Fruit fly (Drosophila melanogaster) whole organism, embryonic: ENCODE results near the gene CG9166.

Source experiments
- ATbp ChIP-seq: fragments of 200-800 bp; sonication (Bioruptor generic); optimal IDR thresholded peaks from 2 replicates; lab custom pipeline; 2017; ENCODE audit warnings: missing biosample characterization, mild to moderate bottlenecking, missing genetic modification characterization, missing genetic modification reagents
- Asciz ChIP-seq: fragments of 200-800 bp; sonication (Bioruptor generic); optimal IDR thresholded peaks from 2 replicates; lab custom pipeline; 2017; ENCODE audit warnings: missing biosample characterization, mild to moderate bottlenecking, missing genetic modification characterization, missing genetic modification reagents
- Bgb ChIP-seq: fragments of 200-800 bp; sonication (Bioruptor generic); IDR thresholded peaks from 2 replicates; pipeline ENCODE4 v1.3.6; 2022; ENCODE audit warnings: missing biosample characterization, missing genetic modification characterization; ENCODE audit not compliant: partially characterized antibody
- C15 ChIP-seq: fragments of 200-800 bp; sonication (Bioruptor generic); IDR thresholded peaks from 3 replicates; pipeline ENCODE4 v1.3.6; 2022; ENCODE audit warnings: missing biosample characterization, missing genetic modification characterization
- CG10274 ChIP-seq: fragments of 200-800 bp; sonication (Bioruptor generic); optimal IDR thresholded peaks from 3 replicates; lab custom pipeline; 2017; ENCODE audit warnings: missing biosample characterization, mild to moderate bottlenecking, missing genetic modification characterization
- CG10565 ChIP-seq: fragments of 200-800 bp; sonication (Bioruptor generic); optimal IDR thresholded peaks from 3 replicates; lab custom pipeline; 2016; ENCODE audit warnings: missing biosample characterization, mild to moderate bottlenecking, missing genetic modification characterization
- CG11398 ChIP-seq: fragments of 200-800 bp; sonication (Bioruptor generic); optimal IDR thresholded peaks from 2 replicates; lab custom pipeline; 2016; ENCODE audit warnings: missing biosample characterization, missing genetic modification characterization
- CG1233 ChIP-seq: fragments of 200-800 bp; sonication (Bioruptor generic); optimal IDR thresholded peaks from 4 replicates; lab custom pipeline; 2018; ENCODE audit warnings: missing biosample characterization, mild to moderate bottlenecking, missing genetic modification characterization
- CG12391 ChIP-seq: fragments of 200-800 bp; sonication (Bioruptor generic); optimal IDR thresholded peaks from 3 replicates; lab custom pipeline; 2018; ENCODE audit warnings: missing biosample characterization, mild to moderate bottlenecking, missing genetic modification characterization, moderate library complexity
- CG15269 ChIP-seq: fragments of 200-800 bp; sonication (Bioruptor generic); optimal IDR thresholded peaks from 2 replicates; lab custom pipeline; 2018; ENCODE audit warnings: missing biosample characterization, mild to moderate bottlenecking, missing genetic modification characterization, moderate library complexity
- CG17328 ChIP-seq: fragments of 200-800 bp; sonication (Bioruptor generic); IDR thresholded peaks from 2 replicates; pipeline ENCODE4 v1.3.6; 2022; ENCODE audit warnings: missing biosample characterization, missing genetic modification characterization
- CG17612 ChIP-seq: fragments of 200-800 bp; sonication (Bioruptor generic); IDR thresholded peaks from 2 replicates; pipeline ENCODE4 v1.3.6; 2022; ENCODE audit warnings: missing biosample characterization, missing genetic modification characterization
- CG18011 ChIP-seq: fragments of 200-800 bp; sonication (Bioruptor generic); optimal IDR thresholded peaks from 2 replicates; lab custom pipeline; 2017; ENCODE audit warnings: missing biosample characterization, missing genetic modification characterization, mild to moderate bottlenecking, moderate library complexity, missing genotype
- CG2116 ChIP-seq: fragments of 200-800 bp; sonication (Bioruptor generic); optimal IDR thresholded peaks from 3 replicates; lab custom pipeline; 2018; ENCODE audit warnings: missing biosample characterization, mild to moderate bottlenecking, missing genetic modification characterization
- CG30020 ChIP-seq: fragments of 200-800 bp; optimal IDR thresholded peaks from 2 replicates; lab custom pipeline; 2019; ENCODE audit warnings: missing biosample characterization, mild to moderate bottlenecking, missing genetic modification characterization, moderate library complexity
- CG3281 ChIP-seq: fragments of 200-800 bp; sonication (Bioruptor generic); optimal IDR thresholded peaks from 3 replicates; lab custom pipeline; 2017; ENCODE audit warnings: missing biosample characterization, mild to moderate bottlenecking, missing genetic modification characterization
- CG3995 ChIP-seq: fragments of 200-800 bp; sonication (Bioruptor generic); optimal IDR thresholded peaks from 3 replicates; lab custom pipeline; 2016; ENCODE audit warnings: missing biosample characterization, missing genetic modification characterization
- CG4617 ChIP-seq: fragments of 200-800 bp; sonication (Bioruptor generic); optimal IDR thresholded peaks from 3 replicates; lab custom pipeline; 2016; ENCODE audit warnings: missing biosample characterization, missing genetic modification characterization, borderline replicate concordance
- CG4854 ChIP-seq: fragments of 200-800 bp; sonication (Bioruptor generic); optimal IDR thresholded peaks from 2 replicates; lab custom pipeline; 2016; ENCODE audit warnings: missing biosample characterization, missing genetic modification characterization, inconsistent platforms
- CG7987 ChIP-seq: fragments of 200-800 bp; sonication (Bioruptor generic); optimal IDR thresholded peaks from 2 replicates; lab custom pipeline; 2018; ENCODE audit warnings: missing biosample characterization, mild to moderate bottlenecking, missing genetic modification characterization, moderate library complexity
- CG8281 ChIP-seq: fragments of 200-800 bp; sonication (Bioruptor generic); optimal IDR thresholded peaks from 2 replicates; lab custom pipeline; 2018; ENCODE audit warnings: missing biosample characterization, mild to moderate bottlenecking, missing genetic modification characterization, moderate library complexity
- CG8290 ChIP-seq, 3 experiments: fragments of 200-800 bp; sonication (Bioruptor generic); optimal IDR thresholded peaks; 2 replicates each; lab custom pipeline; 2016 to 2019; ENCODE audit warnings: missing biosample characterization in 3 of 3, missing genetic modification characterization in 3 of 3, mild to moderate bottlenecking in 2 of 3, moderate library complexity in 1 of 3
- CG9797 ChIP-seq: fragments of 200-800 bp; sonication (Bioruptor generic); optimal IDR thresholded peaks from 3 replicates; lab custom pipeline; 2018; ENCODE audit warnings: missing biosample characterization, mild to moderate bottlenecking, missing genetic modification characterization
- CoRest ChIP-seq: fragments of 200-800 bp; sonication (Bioruptor generic); optimal IDR thresholded peaks from 3 replicates; lab custom pipeline; 2018; ENCODE audit warnings: missing biosample characterization, mild to moderate bottlenecking, missing genetic modification characterization, moderate library complexity
- Ets97D ChIP-seq: fragments of 200-800 bp; sonication (Bioruptor generic); optimal IDR thresholded peaks from 3 replicates; lab custom pipeline; 2016; ENCODE audit warnings: missing biosample characterization, missing genetic modification characterization
- HLHmδ ChIP-seq: fragments of 200-800 bp; sonication (Bioruptor generic); optimal IDR thresholded peaks from 2 replicates; lab custom pipeline; 2018; ENCODE audit warnings: missing biosample characterization, mild to moderate bottlenecking, missing genetic modification characterization, moderate library complexity
- HmgZ ChIP-seq: fragments of 200-800 bp; sonication (Bioruptor generic); optimal IDR thresholded peaks from 2 replicates; lab custom pipeline; 2018; ENCODE audit warnings: missing biosample characterization, mild to moderate bottlenecking, missing genetic modification characterization
- Nf-YB ChIP-seq: fragments of 200-800 bp; sonication (Bioruptor generic); optimal IDR thresholded peaks from 3 replicates; lab custom pipeline; 2019; ENCODE audit warnings: missing biosample characterization, mild to moderate bottlenecking, missing genetic modification characterization, moderate library complexity
- Ravus ChIP-seq: fragments of 200-800 bp; sonication (Bioruptor generic); IDR thresholded peaks from 2 replicates; pipeline ENCODE4 v1.3.6; 2022; ENCODE audit warnings: missing biosample characterization, missing genetic modification characterization
- Side ChIP-seq: fragments of 200-800 bp; sonication (Bioruptor generic); optimal IDR thresholded peaks from 2 replicates; lab custom pipeline; 2016; ENCODE audit warnings: missing biosample characterization, missing genetic modification characterization
- Sry-δ ChIP-seq: fragments of 200-800 bp; sonication (Bioruptor generic); optimal IDR thresholded peaks from 2 replicates; lab custom pipeline; 2016; ENCODE audit warnings: missing biosample characterization, missing genetic modification characterization
- Stat92E ChIP-seq, 3 experiments: fragments of >200 bp in 2 of 3; fragments of 200-800 bp in 1 of 3; sonication (Bioruptor generic) in 1 of 3; optimal IDR thresholded peaks; 2 replicates each; lab custom pipeline; 2017 to 2019; ENCODE audit warnings: missing biosample characterization in 3 of 3, missing genetic modification characterization in 3 of 3, mild to moderate bottlenecking in 1 of 3, moderate library complexity in 1 of 3
- TFAM ChIP-seq: fragments of 200-800 bp; sonication (Bioruptor generic); optimal IDR thresholded peaks from 2 replicates; lab custom pipeline; 2017; ENCODE audit warnings: missing biosample characterization, missing genetic modification characterization, inconsistent platforms
- ato ChIP-seq: fragments of 200-800 bp; sonication (Bioruptor generic); IDR thresholded peaks from 2 replicates; pipeline ENCODE4 v1.3.6; 2022; ENCODE audit warnings: missing biosample characterization, missing genetic modification characterization; ENCODE audit not compliant: partially characterized antibody
- bab2 ChIP-seq: fragments of 200-800 bp; sonication (Bioruptor generic); optimal IDR thresholded peaks from 2 replicates; lab custom pipeline; 2016; ENCODE audit warnings: missing biosample characterization, missing genetic modification characterization
- bbx ChIP-seq: fragments of 200-800 bp; sonication (Bioruptor generic); IDR thresholded peaks from 2 replicates; pipeline ENCODE4 v1.3.6; 2022; ENCODE audit warnings: missing biosample characterization, missing genetic modification characterization; ENCODE audit not compliant: partially characterized antibody
- btn ChIP-seq: fragments of 200-800 bp; sonication (Bioruptor generic); optimal IDR thresholded peaks from 2 replicates; lab custom pipeline; 2016; ENCODE audit warnings: missing biosample characterization, missing genetic modification characterization
- eve ChIP-seq, 2 experiments: fragments of >200 bp; optimal IDR thresholded peaks; 2 replicates each; lab custom pipeline; 2017; ENCODE audit warnings: missing biosample characterization in 2 of 2, missing genetic modification characterization in 2 of 2
- exex ChIP-seq: fragments of 200-800 bp; sonication (Bioruptor generic); optimal IDR thresholded peaks from 4 replicates; lab custom pipeline; 2018; ENCODE audit warnings: missing biosample characterization, mild to moderate bottlenecking, missing genetic modification characterization, moderate library complexity
- hbn ChIP-seq: fragments of 200-800 bp; sonication (Bioruptor generic); IDR thresholded peaks from 2 replicates; pipeline ENCODE4 v1.3.6; 2022; ENCODE audit warnings: missing biosample characterization, missing genetic modification characterization; ENCODE audit not compliant: partially characterized antibody
- lab ChIP-seq: fragments of 200-800 bp; sonication (Bioruptor generic); optimal IDR thresholded peaks from 3 replicates; lab custom pipeline; 2017; ENCODE audit warnings: missing biosample characterization, missing genetic modification characterization, mild to moderate bottlenecking, moderate library complexity, missing genetic modification reagents
- odd ChIP-seq: fragments of 200-800 bp; sonication (Bioruptor generic); optimal IDR thresholded peaks from 2 replicates; lab custom pipeline; 2017; ENCODE audit warnings: missing biosample characterization, mild to moderate bottlenecking, missing genetic modification characterization
- onecut ChIP-seq: fragments of 200-800 bp; sonication (Bioruptor generic); IDR thresholded peaks from 2 replicates; pipeline ENCODE4 v1.3.6; 2022; ENCODE audit warnings: missing biosample characterization, missing genetic modification characterization
- org-1 ChIP-seq: fragments of 200-800 bp; sonication (Bioruptor generic); optimal IDR thresholded peaks from 2 replicates; lab custom pipeline; 2017; ENCODE audit warnings: missing biosample characterization, missing genetic modification characterization
- pho ChIP-seq: fragments of 200-800 bp; sonication (Bioruptor generic); optimal IDR thresholded peaks from 2 replicates; lab custom pipeline; 2016; ENCODE audit warnings: missing biosample characterization, missing genetic modification characterization
- phol ChIP-seq: fragments of 200-800 bp; sonication (Bioruptor generic); optimal IDR thresholded peaks from 3 replicates; lab custom pipeline; 2018; ENCODE audit warnings: missing biosample characterization, mild to moderate bottlenecking, missing genetic modification characterization, moderate library complexity
- sd ChIP-seq: fragments of 200-800 bp; sonication (Bioruptor generic); optimal IDR thresholded peaks from 3 replicates; lab custom pipeline; 2018; ENCODE audit warnings: missing biosample characterization, mild to moderate bottlenecking, missing genetic modification characterization, moderate library complexity
- sima ChIP-seq: fragments of 200-800 bp; sonication (Bioruptor generic); optimal IDR thresholded peaks from 2 replicates; lab custom pipeline; 2016; ENCODE audit warnings: missing biosample characterization, missing genetic modification characterization

CG9166 gene

DNA sequence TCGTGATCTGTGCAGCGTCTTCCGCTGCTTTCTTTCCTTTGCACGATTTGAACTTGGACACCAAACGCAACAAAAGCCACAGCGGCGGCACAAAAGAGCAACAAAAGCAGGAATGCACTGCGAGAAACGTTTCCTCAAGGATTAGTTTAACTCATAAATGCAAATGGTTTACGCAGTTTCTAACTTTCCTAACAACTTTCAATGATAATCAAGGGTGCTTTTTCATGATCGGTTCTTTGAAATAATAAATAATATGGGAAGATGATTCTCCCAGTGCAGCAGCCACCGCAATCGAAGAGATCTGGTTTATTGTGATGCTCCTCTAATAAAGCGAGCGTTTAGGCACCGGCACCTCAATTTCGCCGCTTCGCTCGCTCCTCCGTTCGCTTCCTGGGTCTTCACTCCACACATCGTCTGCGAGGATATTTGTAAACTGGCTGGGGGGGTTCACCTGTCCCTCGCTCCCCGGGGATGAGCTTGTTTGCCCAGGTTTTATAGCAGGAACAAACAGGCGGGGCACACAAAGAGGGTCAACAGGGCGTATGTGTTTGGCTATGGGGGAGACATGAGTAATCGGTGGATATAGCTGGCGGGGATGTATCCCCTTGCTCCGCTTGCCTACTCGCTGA is 31.7 kb upstream of the CG9166 start (continued):
- peak; percentile 22 for TF ChIP-seq Sry-δ (GFP tag; lab: Kevin White, UChicago)
- peak; percentile 38 for TF ChIP-seq Nf-YB (GFP tag; lab: Kevin White, UChicago)
- TF ChIP-seq CG8290 (GFP tag; optimal IDR thresholded peaks at IDR 0.05; lab: Kevin White, UChicago), result peak; percentile 14
- TF ChIP-seq CG8290 (tag; optimal IDR thresholded peaks at IDR 0.05; lab: Kevin White, UChicago), result peak in 1 of 2 experiments; percentile 71
- TF ChIP-seq CoRest, result peak; percentile 65
- TF ChIP-seq CG17612 (GFP tag; lab: Robert Waterston, UW), result no peak; the same call in 1 of the 2 replicates
- TF ChIP-seq CG18011, result no peak
- TF ChIP-seq CG8281 (tag; lab: Kevin White, UChicago), result peak; percentile 53
- peak; percentile 86 for TF ChIP-seq phol (tag; lab: Kevin White, UChicago)
- TF ChIP-seq TFAM (GFP tag; lab: Kevin White, UChicago), result no peak
- peak; percentile 11 for TF ChIP-seq CG3281 (GFP tag; lab: Kevin White, UChicago)
- no peak for TF ChIP-seq CG3995 (GFP tag; lab: Kevin White, UChicago)
- peak; percentile 82 for TF ChIP-seq CG12391 (tag; lab: Kevin White, UChicago)
- TF ChIP-seq Bgb, result no peak
- peak; percentile 64 for TF ChIP-seq CG1233 (GFP tag; lab: Kevin White, UChicago)
- peak; percentile 40 for TF ChIP-seq HmgZ (tag; lab: Kevin White, UChicago)
- peak; percentile 13 for TF ChIP-seq CG4854 (GFP tag; lab: Kevin White, UChicago)
- TF ChIP-seq Ravus, result peak; percentile 15; the same call in 1 of the 2 replicates
- TF ChIP-seq org-1 (GFP tag; lab: Kevin White, UChicago), result peak; percentile 56
- no peak for TF ChIP-seq sd
- peak; percentile 51 for TF ChIP-seq pho (GFP tag; lab: Kevin White, UChicago)
- no peak for TF ChIP-seq sima
- peak; percentile 68 for TF ChIP-seq Side (GFP tag; lab: Kevin White, UChicago)
- TF ChIP-seq CG17328 (GFP tag; lab: Robert Waterston, UW), result peak; percentile 86
- TF ChIP-seq CG15269, result peak; percentile 73
- TF ChIP-seq CG9797 (GFP tag; lab: Kevin White, UChicago), result no peak
- peak; percentile 88 for TF ChIP-seq Asciz (GFP tag; lab: Kevin White, UChicago)
- TF ChIP-seq bab2 (GFP tag; lab: Kevin White, UChicago), result peak; percentile 17
- TF ChIP-seq Stat92E (GFP tag; optimal IDR thresholded peaks at IDR 0.05; lab: Kevin White, UChicago), result no peak
- peak; percentile 58 for TF ChIP-seq CG4617
- TF ChIP-seq CG30020, result no peak
- TF ChIP-seq C15, result peak; percentile 35; the same call in 1 of the 3 replicates
- no peak for TF ChIP-seq CG11398 (GFP tag; lab: Kevin White, UChicago)
- peak; percentile 19 for TF ChIP-seq CG2116 (GFP tag; lab: Kevin White, UChicago)
- TF ChIP-seq lab, result peak; percentile 78
- peak; percentile 80 for TF ChIP-seq onecut (GFP tag; lab: Robert Waterston, UW)
- no peak for TF ChIP-seq ato
- TF ChIP-seq CG7987 (GFP tag; lab: Kevin White, UChicago), result peak; percentile 5
- TF ChIP-seq btn (GFP tag; lab: Kevin White, UChicago), result peak; percentile 63
- TF ChIP-seq hbn (GFP tag; lab: Robert Waterston, UW), result no peak
- no peak for TF ChIP-seq exex
- peak; percentile 87 for TF ChIP-seq ATbp (GFP tag; lab: Kevin White, UChicago)
- TF ChIP-seq CG10274 (GFP tag; lab: Kevin White, UChicago), result peak; percentile 10
- no peak for TF ChIP-seq eve (GFP tag; optimal IDR thresholded peaks at IDR 0.05; lab: Kevin White, UChicago)
- TF ChIP-seq CG10565, result peak; percentile 39
- no peak for TF ChIP-seq bbx
- TF ChIP-seq odd (GFP tag; lab: Kevin White, UChicago), result peak; percentile 72
- TF ChIP-seq Ets97D (GFP tag; lab: Kevin White, UChicago), result no peak
- no peak for TF ChIP-seq HLHmδ (GFP tag; lab: Kevin White, UChicago)
